Worm (Caenorhabditis elegans) whole organism, L3 larva: Measurements from ENCODE around the gene F57A8.7.

Source experiments
- ZK546.5 ChIP-seq: sonication (generic microtip); optimal IDR thresholded peaks from 2 replicates; lab custom pipeline; 2017; ENCODE audit warnings: missing biosample characterization, missing genetic modification characterization
- jun-1 ChIP-seq: fragments of 150-350 bp; optimal IDR thresholded peaks from 2 replicates; lab custom pipeline; 2014; ENCODE audit warnings: missing biosample characterization, missing genetic modification reagents, missing genetic modification characterization
- nhr-28 ChIP-seq: fragments of 150-350 bp; optimal IDR thresholded peaks from 2 replicates; lab custom pipeline; 2014; ENCODE audit warnings: missing biosample characterization, missing genetic modification characterization
- unc-39 ChIP-seq: sonication (generic microtip); optimal IDR thresholded peaks from 4 replicates; lab custom pipeline; 2017; ENCODE audit warnings: missing biosample characterization, missing genetic modification characterization

- TF ChIP-seq ZK546.5 (tag; lab: Kevin White, UChicago) (no peak), jun-1 (tag; lab: Kevin White, UChicago) (no peak), nhr-28 (tag; lab: Kevin White, UChicago) (no peak), unc-39 (tag; lab: Kevin White, UChicago) (no peak)
Observed at ce11 chrV:10051855-10052254, 23.7 kb upstream of the F57A8.7 start, which contains the start of gene str-118.
